Fruit fly (Drosophila melanogaster): ENCODE results near the gene MME1.

MME1 gene

DNA sequence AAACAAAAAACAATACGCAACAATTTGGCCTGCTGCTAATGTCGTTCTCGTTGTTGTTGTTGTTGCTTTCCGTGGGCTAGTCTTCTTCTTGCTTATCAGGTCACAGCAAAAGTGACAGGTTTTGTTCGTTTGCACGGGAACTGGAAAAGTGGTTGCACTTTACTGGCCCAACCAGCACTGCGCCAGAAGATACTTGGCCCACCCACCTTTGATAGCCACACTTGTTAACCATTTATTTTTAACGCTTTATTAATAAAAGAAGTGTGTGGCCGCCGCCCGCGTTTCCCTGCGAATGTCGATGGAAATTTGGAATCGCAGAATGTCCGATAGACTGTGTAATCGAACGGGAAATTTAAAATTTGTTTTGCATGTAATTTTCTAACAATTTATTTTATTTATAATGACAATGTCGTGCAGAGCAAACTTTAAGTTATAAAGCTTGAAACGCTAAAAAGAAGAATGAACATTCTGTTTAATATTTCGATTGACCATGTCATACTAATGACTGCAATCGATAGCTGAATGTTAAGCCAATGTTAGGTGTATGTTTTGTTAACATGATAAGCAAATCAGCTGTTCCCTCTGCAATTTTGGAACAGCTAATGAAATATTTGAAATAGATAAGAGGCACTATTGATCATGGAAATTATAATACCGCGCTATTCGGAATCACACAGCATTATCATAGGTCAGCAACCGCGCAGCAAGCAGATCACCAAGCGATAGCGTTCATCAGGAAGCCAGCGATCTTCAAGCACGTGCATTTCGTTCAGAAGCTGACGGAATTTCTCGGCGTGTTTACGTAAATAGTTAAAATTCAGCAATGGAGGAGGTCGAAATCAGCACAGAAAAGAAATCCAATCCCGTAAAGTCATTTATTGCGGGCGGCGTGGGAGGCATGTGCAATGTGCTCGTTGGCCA, at the start of gene MME1, which contains the start of gene CG31908:
TSS of gene MME1 (plus strand) at position 539 of the 921 bp plus-strand sequence.
TSS of gene CG31908 (minus strand) at position 402 of the 921 bp plus-strand sequence.
- TF ChIP-seq fu2 (GFP tag; optimal IDR thresholded peaks at IDR 0.05): peak; percentile 39
- peak; percentile 43 for TF ChIP-seq CG17186 (GFP tag; optimal IDR thresholded peaks at IDR 0.05)
- TF ChIP-seq Side (GFP tag; optimal IDR thresholded peaks at IDR 0.05): peak; percentile 17
- TF ChIP-seq CG7786 (GFP tag; optimal IDR thresholded peaks at IDR 0.05): no peak
- no peak for TF ChIP-seq CG6813 (GFP tag; optimal IDR thresholded peaks at IDR 0.05)
- no peak for TF ChIP-seq CG1792 (GFP tag; optimal IDR thresholded peaks at IDR 0.05)
- peak; percentile 75; the same call in 1 of the 2 replicates for TF ChIP-seq ato (GFP tag; IDR thresholded peaks at IDR 0.05; ENCODE audit: partially characterized antibody)
- no peak for TF ChIP-seq Eip74EF (GFP tag; optimal IDR thresholded peaks at IDR 0.05)
- TF ChIP-seq CG17829 (tag; optimal IDR thresholded peaks at IDR 0.05): peak; percentile 29
- TF ChIP-seq CG14667 (GFP tag; IDR thresholded peaks at IDR 0.05): no peak
- TF ChIP-seq CG14710 (tag; optimal IDR thresholded peaks at IDR 0.05): peak; percentile 46
- TF ChIP-seq az2 (GFP tag; optimal IDR thresholded peaks at IDR 0.05): peak; percentile 4
- TF ChIP-seq CG2120 (GFP tag; optimal IDR thresholded peaks at IDR 0.05): peak; percentile 61
- TF ChIP-seq mam (GFP tag; optimal IDR thresholded peaks at IDR 0.05): peak; percentile 30
- no peak for TF ChIP-seq pb (GFP tag; optimal IDR thresholded peaks at IDR 0.05)
- no peak for TF ChIP-seq Lhr (GFP tag; optimal IDR thresholded peaks at IDR 0.05)
- peak; percentile 78 for TF ChIP-seq CG14860 (GFP tag; IDR thresholded peaks at IDR 0.05; ENCODE audit: partially characterized antibody)
- 0 out of 2 replicates have a peak, but pooled peaks have one; percentile 28 for TF ChIP-seq ranshi (GFP tag; IDR thresholded peaks at IDR 0.05)
- TF ChIP-seq CG33557 (GFP tag; optimal IDR thresholded peaks at IDR 0.05): no peak
- peak; percentile 84 for TF ChIP-seq sens (GFP tag)
- no peak for TF ChIP-seq CG32767 (GFP tag; IDR thresholded peaks at IDR 0.05)
- TF ChIP-seq cwo (GFP tag; optimal IDR thresholded peaks at IDR 0.05): peak; percentile 67
- peak; percentile 12 for TF ChIP-seq Vsx1 (GFP tag; optimal IDR thresholded peaks at IDR 0.05)
- TF ChIP-seq CG3163 (GFP tag; optimal IDR thresholded peaks at IDR 0.05): no peak
- peak; percentile 3 for TF ChIP-seq CG18011 (GFP tag; optimal IDR thresholded peaks at IDR 0.05)
- TF ChIP-seq NFAT (GFP tag; IDR thresholded peaks at IDR 0.05): no peak
- no peak for TF ChIP-seq seq (GFP tag; IDR thresholded peaks at IDR 0.05)
- no peak for TF ChIP-seq CG9215 (GFP tag; IDR thresholded peaks at IDR 0.05)
- TF ChIP-seq hbn (GFP tag; IDR thresholded peaks at IDR 0.05; ENCODE audit: partially characterized antibody): peak; percentile 65
- TF ChIP-seq CG34422 (GFP tag; IDR thresholded peaks at IDR 0.05): peak; percentile 69; the same call in 2 of the 3 replicates
- peak; percentile 12 for TF ChIP-seq gfzf (GFP tag; optimal IDR thresholded peaks at IDR 0.05)
- 0 out of 2 replicates have a peak, but pooled peaks have one; percentile 5 for TF ChIP-seq sisA (GFP tag; IDR thresholded peaks at IDR 0.05)
- TF ChIP-seq HmgZ (tag; optimal IDR thresholded peaks at IDR 0.05): peak; percentile 28
- TF ChIP-seq Doc3 (GFP tag; IDR thresholded peaks at IDR 0.05; ENCODE audit: partially characterized antibody): peak; percentile 79
- no peak for TF ChIP-seq CG11695 (GFP tag; IDR thresholded peaks at IDR 0.05)
- TF ChIP-seq CHES-1-like (GFP tag; optimal IDR thresholded peaks at IDR 0.05): peak; percentile 10
- TF ChIP-seq CG10274 (GFP tag; optimal IDR thresholded peaks at IDR 0.05): no peak
- peak; percentile 66; the same call in 1 of the 3 replicates for TF ChIP-seq hb (GFP tag; IDR thresholded peaks at IDR 0.05; ENCODE audit: partially characterized antibody)
- TF ChIP-seq Oaz (GFP tag; IDR thresholded peaks at IDR 0.05): no peak
- peak; percentile 79 for TF ChIP-seq CG34224 (GFP tag; IDR thresholded peaks at IDR 0.05; ENCODE audit: partially characterized antibody)
- TF ChIP-seq Pdp1 (GFP tag; optimal IDR thresholded peaks at IDR 0.05): peak in 1 of 2 experiments; percentile 78
- TF ChIP-seq nau (GFP tag; optimal IDR thresholded peaks at IDR 0.05): no peak
- peak; percentile 17 for TF ChIP-seq gsb-n (tag; optimal IDR thresholded peaks at IDR 0.05)
- TF ChIP-seq exex (tag; optimal IDR thresholded peaks at IDR 0.05): peak; percentile 26
- TF ChIP-seq CG15514 (GFP tag; optimal IDR thresholded peaks at IDR 0.05): peak; percentile 27
- TF ChIP-seq twi (tag; optimal IDR thresholded peaks at IDR 0.05): no peak
- peak; percentile 54 for TF ChIP-seq Dp (GFP tag; optimal IDR thresholded peaks at IDR 0.05)
